Fruit fly (Drosophila melanogaster): Measurements from ENCODE around the gene CG31516.

The CG31516 gene

dm6 chr3R:4197055-4197454 is 22.9 kb downstream of the CG31516 start, which contains the start of gene beta-Man:
Gene beta-Man, plus strand, starts transcription at chr3R:4197206.
- TF ChIP-seq EcR (GFP tag; optimal IDR thresholded peaks at IDR 0.05) (no peak), Dll (optimal IDR thresholded peaks at IDR 0.05) (no peak), usp (GFP tag; optimal IDR thresholded peaks at IDR 0.05) (no peak), pan (optimal IDR thresholded peaks at IDR 0.05) (no peak), CG8478 (optimal IDR thresholded peaks at IDR 0.05) (no peak), psq (optimal IDR thresholded peaks at IDR 0.05) (no peak)

- TF ChIP-seq usp (GFP tag; optimal IDR thresholded peaks at IDR 0.05) (no peak), EcR (GFP tag; optimal IDR thresholded peaks at IDR 0.05) (no peak), pan (optimal IDR thresholded peaks at IDR 0.05) (no peak), Dll (optimal IDR thresholded peaks at IDR 0.05) (no peak)
Observed at dm6 chr3R:4190160-4190559, 29.8 kb downstream of the CG31516 start, which contains the start of gene Dsk. Gene Dsk, minus strand, starts transcription at chr3R:4190260.

dm6 chr3R:4186820-4187540 is 33.0 kb downstream of the CG31516 start:
- TF ChIP-seq CG8478 (optimal IDR thresholded peaks at IDR 0.05) (no peak), Dll (optimal IDR thresholded peaks at IDR 0.05) (no peak), usp (GFP tag; optimal IDR thresholded peaks at IDR 0.05) (no peak), psq (optimal IDR thresholded peaks at IDR 0.05) (no peak), pan (optimal IDR thresholded peaks at IDR 0.05) (no peak), EcR (GFP tag; optimal IDR thresholded peaks at IDR 0.05) (no peak)

- no peak for TF ChIP-seq EcR (GFP tag; optimal IDR thresholded peaks at IDR 0.05)
- no peak for TF ChIP-seq psq (optimal IDR thresholded peaks at IDR 0.05)
- TF ChIP-seq Dll (optimal IDR thresholded peaks at IDR 0.05): no peak
- no peak for TF ChIP-seq usp (GFP tag; optimal IDR thresholded peaks at IDR 0.05)
- TF ChIP-seq pan (optimal IDR thresholded peaks at IDR 0.05): no peak
- TF ChIP-seq CG8478 (optimal IDR thresholded peaks at IDR 0.05): no peak
Observed at dm6 chr3R:4180543-4181214, 39.3 kb downstream of the CG31516 start.

dm6 chr3R:4178750-4179485 is 41.0 kb downstream of the CG31516 start:
- TF ChIP-seq psq (optimal IDR thresholded peaks at IDR 0.05): no peak
- TF ChIP-seq usp (GFP tag; optimal IDR thresholded peaks at IDR 0.05): no peak
- TF ChIP-seq EcR (GFP tag; optimal IDR thresholded peaks at IDR 0.05): no peak
- TF ChIP-seq pan (optimal IDR thresholded peaks at IDR 0.05): no peak
- no peak for TF ChIP-seq Dll (optimal IDR thresholded peaks at IDR 0.05)
- no peak for TF ChIP-seq CG8478 (optimal IDR thresholded peaks at IDR 0.05)

- TF ChIP-seq CG8478 (optimal IDR thresholded peaks at IDR 0.05) (no peak), usp (GFP tag; optimal IDR thresholded peaks at IDR 0.05) (no peak), pan (optimal IDR thresholded peaks at IDR 0.05) (no peak), psq (optimal IDR thresholded peaks at IDR 0.05) (no peak), EcR (GFP tag; optimal IDR thresholded peaks at IDR 0.05) (no peak), Dll (optimal IDR thresholded peaks at IDR 0.05) (no peak)
Observed at dm6 chr3R:4176728-4177127, 43.2 kb downstream of the CG31516 start.

- TF ChIP-seq Dll (optimal IDR thresholded peaks at IDR 0.05) (no peak), pan (optimal IDR thresholded peaks at IDR 0.05) (no peak), psq (optimal IDR thresholded peaks at IDR 0.05) (no peak), CG8478 (optimal IDR thresholded peaks at IDR 0.05) (no peak), usp (GFP tag; optimal IDR thresholded peaks at IDR 0.05) (no peak), EcR (GFP tag; optimal IDR thresholded peaks at IDR 0.05) (no peak)
Observed at dm6 chr3R:4174975-4175374, 45.0 kb downstream of the CG31516 start.

- TF ChIP-seq usp (GFP tag; optimal IDR thresholded peaks at IDR 0.05): no peak
- TF ChIP-seq psq (optimal IDR thresholded peaks at IDR 0.05): no peak
- no peak for TF ChIP-seq pan (optimal IDR thresholded peaks at IDR 0.05)
- no peak for TF ChIP-seq EcR (GFP tag; optimal IDR thresholded peaks at IDR 0.05)
- TF ChIP-seq CG8478 (optimal IDR thresholded peaks at IDR 0.05): no peak
- no peak for TF ChIP-seq Dll (optimal IDR thresholded peaks at IDR 0.05)
Observed at dm6 chr3R:4174470-4174869, 45.5 kb downstream of the CG31516 start, which contains the start of gene CG12581. Gene CG12581, plus strand, starts transcription at chr3R:4174632.

Measured in whole organism.